Worm (Caenorhabditis elegans): ENCODE data around the gene Y43C5A.7.
A peak's percentile ranks its signal among the peaks of the same experiment; 100 is the strongest.

The Y43C5A.7 gene

ce11 chrIV:10245666-10246210 is 31.3 kb upstream of the Y43C5A.7 start, which contains the start of gene F01G10.10:
TSS of gene F01G10.10 (plus strand) at chrIV:10246160.
- TF ChIP-seq nhr-76 (tag; optimal IDR thresholded peaks at IDR 0.05) (no peak), blmp-1 (tag; optimal IDR thresholded peaks at IDR 0.05) (peak; percentile 66)

- TF ChIP-seq nhr-12 (tag; optimal IDR thresholded peaks at IDR 0.05) (no peak), ztf-11 (tag; optimal IDR thresholded peaks at IDR 0.05) (no peak), nhr-76 (tag; optimal IDR thresholded peaks at IDR 0.05) (no peak)
Observed at ce11 chrIV:10250577-10251075, 26.4 kb upstream of the Y43C5A.7 start, which contains the start of gene daf-14. TSS of gene daf-14 (plus strand) at chrIV:10250627.

ce11 chrIV:10251261-10251660 is 25.8 kb upstream of the Y43C5A.7 start:
- no peak for TF ChIP-seq ztf-11 (tag; optimal IDR thresholded peaks at IDR 0.05)
- TF ChIP-seq snpc-4 (tag; optimal IDR thresholded peaks at IDR 0.05): no peak
- no peak for TF ChIP-seq hlh-1 (tag; optimal IDR thresholded peaks at IDR 0.05)
- no peak for TF ChIP-seq nhr-237 (tag; optimal IDR thresholded peaks at IDR 0.05)
- TF ChIP-seq sem-2 (GFP tag; optimal IDR thresholded peaks at IDR 0.05): no peak
- no peak for TF ChIP-seq lin-13 (tag; optimal IDR thresholded peaks at IDR 0.05)
- no peak for TF ChIP-seq ceh-39 (tag; optimal IDR thresholded peaks at IDR 0.05)
- no peak for TF ChIP-seq tbx-8 (GFP tag; optimal IDR thresholded peaks at IDR 0.05)
- TF ChIP-seq sptf-1 (tag; optimal IDR thresholded peaks at IDR 0.05): no peak
- no peak for TF ChIP-seq ceh-43 (GFP tag; optimal IDR thresholded peaks at IDR 0.05)
- TF ChIP-seq M03D4.4 (tag; optimal IDR thresholded peaks at IDR 0.05): no peak
- TF ChIP-seq drap-1 (GFP tag; optimal IDR thresholded peaks at IDR 0.05): no peak
- TF ChIP-seq cnd-1 (tag; optimal IDR thresholded peaks at IDR 0.05): no peak
- no peak for TF ChIP-seq flh-1 (GFP tag; optimal IDR thresholded peaks at IDR 0.05)

- TF ChIP-seq unc-62 (GFP tag; optimal IDR thresholded peaks at IDR 0.05) (no peak), ceh-43 (GFP tag; optimal IDR thresholded peaks at IDR 0.05) (no peak), mls-2 (tag; optimal IDR thresholded peaks at IDR 0.05) (no peak), lin-13 (tag; optimal IDR thresholded peaks at IDR 0.05) (no peak), cnd-1 (tag; optimal IDR thresholded peaks at IDR 0.05) (no peak), drap-1 (GFP tag; optimal IDR thresholded peaks at IDR 0.05) (no peak), hlh-1 (tag; optimal IDR thresholded peaks at IDR 0.05) (no peak), sem-2 (GFP tag; optimal IDR thresholded peaks at IDR 0.05) (no peak), elt-1 (tag; optimal IDR thresholded peaks at IDR 0.05; ENCODE audit: borderline replicate concordance, insufficient read depth) (peak; percentile 57), M03D4.4 (tag; optimal IDR thresholded peaks at IDR 0.05) (no peak), mab-5 (tag; optimal IDR thresholded peaks at IDR 0.05) (no peak), unc-120 (tag; optimal IDR thresholded peaks at IDR 0.05; ENCODE audit: poor library complexity, severe bottlenecking) (no peak), ces-1 (GFP tag; optimal IDR thresholded peaks at IDR 0.05) (no peak), ham-2 (GFP tag; optimal IDR thresholded peaks at IDR 0.05) (no peak), ceh-83 (GFP tag; optimal IDR thresholded peaks at IDR 0.05) (no peak), nhr-2 (tag; optimal IDR thresholded peaks at IDR 0.05) (peak; percentile 74), ztf-11 (tag; optimal IDR thresholded peaks at IDR 0.05) (no peak)
Observed at ce11 chrIV:10251764-10252163, 25.3 kb upstream of the Y43C5A.7 start.

- no peak for TF ChIP-seq nhr-237 (tag; optimal IDR thresholded peaks at IDR 0.05)
- no peak for TF ChIP-seq mep-1 (tag; optimal IDR thresholded peaks at IDR 0.05)
- TF ChIP-seq sptf-1 (tag; optimal IDR thresholded peaks at IDR 0.05): peak; percentile 38
- TF ChIP-seq mls-2 (tag; optimal IDR thresholded peaks at IDR 0.05): peak; percentile 14
- peak; percentile 81 for TF ChIP-seq unc-62 (GFP tag; optimal IDR thresholded peaks at IDR 0.05)
- TF ChIP-seq ceh-83 (GFP tag; optimal IDR thresholded peaks at IDR 0.05): peak; percentile 12
- TF ChIP-seq blmp-1 (tag; optimal IDR thresholded peaks at IDR 0.05): peak; percentile 45
- TF ChIP-seq lsy-2 (tag; optimal IDR thresholded peaks at IDR 0.05): peak; percentile 16
- TF ChIP-seq lin-13 (tag; optimal IDR thresholded peaks at IDR 0.05): no peak
- no peak for TF ChIP-seq nhr-2 (tag; optimal IDR thresholded peaks at IDR 0.05)
- TF ChIP-seq pha-4 (tag; optimal IDR thresholded peaks at IDR 0.05): no peak
- TF ChIP-seq lin-32 (GFP tag; optimal IDR thresholded peaks at IDR 0.05): no peak
- peak; percentile 84 for TF ChIP-seq unc-120 (tag; optimal IDR thresholded peaks at IDR 0.05; ENCODE audit: poor library complexity, severe bottlenecking)
- peak; percentile 51 for TF ChIP-seq ces-1 (GFP tag; optimal IDR thresholded peaks at IDR 0.05)
Observed at ce11 chrIV:10252350-10252792, 24.7 kb upstream of the Y43C5A.7 start.

Measured in whole organism, mixed stage, embryonic.